Worm (Caenorhabditis elegans): ENCODE data around the gene nhr-27.

DNA sequence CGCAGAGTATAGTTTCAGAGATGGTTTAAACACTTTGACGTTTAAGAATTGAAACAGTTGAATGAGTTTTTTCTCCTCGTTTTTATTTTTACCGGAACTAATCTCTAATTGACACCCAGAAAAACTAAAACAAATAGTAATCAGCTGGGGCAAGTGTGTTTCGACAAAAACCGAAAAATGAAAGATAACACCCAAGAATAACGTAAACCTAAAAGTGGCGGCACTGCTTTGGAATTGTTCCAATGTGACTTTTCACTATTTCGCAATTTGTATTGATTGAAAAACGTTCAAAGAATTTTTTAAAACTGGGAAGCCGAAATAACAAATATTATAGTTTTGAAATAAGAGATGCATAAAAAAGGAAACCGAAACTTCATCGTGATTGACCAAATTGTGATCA is 10.7 kb upstream of the nhr-27 start:
- TF ChIP-seq ztf-28 (GFP tag; IDR thresholded peaks at IDR 0.05) (no peak), gei-17 (GFP tag; optimal IDR thresholded peaks at IDR 0.05) (no peak), F10E7.11 (tag; optimal IDR thresholded peaks at IDR 0.05) (no peak), rpc-1 (optimal IDR thresholded peaks at IDR 0.05) (no peak), rpc-1 (tag; optimal IDR thresholded peaks at IDR 0.05) (no peak), ets-4 (GFP tag; optimal IDR thresholded peaks at IDR 0.05) (no peak), D2030.7 (GFP tag; IDR thresholded peaks at IDR 0.05) (no peak), dpl-1 (GFP tag; optimal IDR thresholded peaks at IDR 0.05) (no peak), ama-1 (optimal IDR thresholded peaks at IDR 0.05) (no peak), ama-1 (GFP tag; optimal IDR thresholded peaks at IDR 0.05) (no peak), lag-1 (GFP tag; IDR thresholded peaks at IDR 0.05) (no peak), ceh-40 (GFP tag; IDR thresholded peaks at IDR 0.05) (no peak), pha-4 (tag; optimal IDR thresholded peaks at IDR 0.05) (no peak), nfyb-1 (GFP tag; IDR thresholded peaks at IDR 0.05) (no peak), athp-1 (tag; optimal IDR thresholded peaks at IDR 0.05) (no peak)

All from whole organism, young adult.